Worm (Caenorhabditis elegans) whole organism, early embryonic: Measurements from ENCODE around the gene his-62.

Experiments
- B0310.2 ChIP-seq: sonication (generic microtip); optimal IDR thresholded peaks from 2 replicates; lab custom pipeline; 2016; ENCODE audit warnings: mild to moderate bottlenecking, missing genetic modification characterization, missing compliant biosample characterization
- aly-1 ChIP-seq: sonication (generic microtip); optimal IDR thresholded peaks from 2 replicates; lab custom pipeline; 2016; ENCODE audit warnings: missing genetic modification characterization, missing compliant biosample characterization
- ama-1 ChIP-seq: fragments of 150-350 bp; optimal IDR thresholded peaks from 2 replicates; lab custom pipeline; 2014
- ceh-13 ChIP-seq: fragments of 200-800 bp; sonication (Bioruptor generic); optimal IDR thresholded peaks from 2 replicates; lab custom pipeline; 2018; ENCODE audit warnings: mild to moderate bottlenecking, missing genetic modification characterization, missing compliant biosample characterization
- ceh-36 ChIP-seq: sonication (generic microtip); optimal IDR thresholded peaks from 2 replicates; lab custom pipeline; 2016; ENCODE audit warnings: missing genetic modification characterization, inconsistent platforms, missing compliant biosample characterization
- ets-7 ChIP-seq: sonication (generic microtip); optimal IDR thresholded peaks from 2 replicates; lab custom pipeline; 2016; ENCODE audit warnings: missing genotype, missing genetic modification characterization, missing compliant biosample characterization
- flt-1 ChIP-seq: fragments of 200-800 bp; sonication (Bioruptor generic); IDR thresholded peaks from 2 replicates; pipeline ENCODE4 v1.3.6; 2022; ENCODE audit warnings: missing genetic modification characterization, missing compliant biosample characterization
- hmg-4 ChIP-seq: fragments of 200-800 bp; sonication (Bioruptor generic); optimal IDR thresholded peaks from 2 replicates; lab custom pipeline; 2018; ENCODE audit warnings: mild to moderate bottlenecking, missing genetic modification characterization, missing compliant biosample characterization
- hnd-1 ChIP-seq: sonication (generic microtip); optimal IDR thresholded peaks from 2 replicates; lab custom pipeline; 2016; ENCODE audit warnings: missing genetic modification characterization, missing compliant biosample characterization
- scrt-1 ChIP-seq: fragments of 200-800 bp; sonication (Bioruptor generic); IDR thresholded peaks from 2 replicates; pipeline ENCODE4 v1.3.6; 2022; ENCODE audit warnings: missing genetic modification characterization, missing compliant biosample characterization
- tbx-11 ChIP-seq: fragments of 200-800 bp; sonication (Bioruptor generic); IDR thresholded peaks from 2 replicates; pipeline ENCODE4 v1.3.6; 2022; ENCODE audit warnings: missing genetic modification characterization, missing compliant biosample characterization
- tbx-37 ChIP-seq: fragments of 200-800 bp; sonication (Bioruptor generic); conservative IDR thresholded peaks from 2 replicates; pipeline ENCODE4 v1.3.6; 2022; ENCODE audit warnings: missing genetic modification reagents, missing genetic modification characterization, missing compliant biosample characterization

- TF ChIP-seq B0310.2 (tag; lab: Kevin White, UChicago): no peak
- TF ChIP-seq ama-1 (lab: Kevin White, UChicago): no peak
- TF ChIP-seq tbx-11 (GFP tag; lab: Robert Waterston, UW): no peak
- no peak for TF ChIP-seq aly-1 (tag; lab: Kevin White, UChicago)
- no peak for TF ChIP-seq hmg-4
- TF ChIP-seq tbx-37 (GFP tag; lab: Robert Waterston, UW): no peak
- TF ChIP-seq ceh-13 (GFP tag; lab: Kevin White, UChicago): no peak
- TF ChIP-seq flt-1: no peak
- no peak for TF ChIP-seq ceh-36 (tag; lab: Kevin White, UChicago)
- TF ChIP-seq ets-7 (tag; lab: Kevin White, UChicago): no peak
- TF ChIP-seq scrt-1 (GFP tag; lab: Robert Waterston, UW): no peak
- TF ChIP-seq hnd-1 (tag; lab: Kevin White, UChicago): no peak
These were observed 13.1 kb upstream of the his-62 start, which contains the start of the genes plk-3 and F55G1.6 for ce11 chrIV:7473159-7473649.
